Worm (Caenorhabditis elegans) whole organism, late embryonic: ENCODE results near the gene dyf-4.

Experiments used
- C08G9.2 ChIP-seq: sonication (generic microtip); optimal IDR thresholded peaks from 2 replicates; lab custom pipeline; 2016; ENCODE audit warnings: mild to moderate bottlenecking, missing genetic modification characterization, moderate library complexity, missing compliant biosample characterization
- C38D4.7 ChIP-seq: fragments of 200-800 bp; sonication (Bioruptor generic); optimal IDR thresholded peaks from 2 replicates; lab custom pipeline; 2018; ENCODE audit warnings: mild to moderate bottlenecking, missing genetic modification characterization, moderate library complexity, missing compliant biosample characterization
- K02D7.2 ChIP-seq: sonication (generic microtip); optimal IDR thresholded peaks from 2 replicates; lab custom pipeline; 2017; ENCODE audit warnings: mild to moderate bottlenecking, missing genetic modification characterization, missing compliant biosample characterization
- ama-1 ChIP-seq: fragments of 150-350 bp; optimal IDR thresholded peaks from 2 replicates; lab custom pipeline; 2014
- ceh-30 ChIP-seq: fragments of 150-350 bp; optimal IDR thresholded peaks from 2 replicates; lab custom pipeline; 2014; ENCODE audit warnings: missing biosample characterization, missing genetic modification characterization
- ets-4 ChIP-seq: sonication (generic microtip); optimal IDR thresholded peaks from 2 replicates; lab custom pipeline; 2016; ENCODE audit warnings: missing genetic modification characterization, missing compliant biosample characterization
- hlh-30 ChIP-seq: sonication (generic microtip); optimal IDR thresholded peaks from 2 replicates; lab custom pipeline; 2017; ENCODE audit warnings: antibody characterized with exemption, missing genetic modification characterization, missing compliant biosample characterization; ENCODE audit not compliant: insufficient read depth
- npax-4 ChIP-seq: sonication (generic microtip); optimal IDR thresholded peaks from 2 replicates; lab custom pipeline; 2016; ENCODE audit warnings: missing genetic modification characterization, missing compliant biosample characterization

- no peak for TF ChIP-seq K02D7.2 (tag; lab: Kevin White, UChicago)
- no peak for TF ChIP-seq hlh-30 (tag; lab: Kevin White, UChicago)
- no peak for TF ChIP-seq npax-4 (tag; lab: Kevin White, UChicago)
- TF ChIP-seq C38D4.7 (GFP tag; lab: Kevin White, UChicago) = no peak
- no peak for TF ChIP-seq ceh-30 (tag; lab: Kevin White, UChicago)
- no peak for TF ChIP-seq C08G9.2 (tag; lab: Kevin White, UChicago)
- no peak for TF ChIP-seq ama-1 (lab: Kevin White, UChicago)
- TF ChIP-seq ets-4 (tag; lab: Kevin White, UChicago) = no peak
These were observed 6.8 kb downstream of the dyf-4 start for ce11 chrV:12518770-12519169.
